Fruit fly (Drosophila melanogaster) whole organism, adult: ENCODE data around the gene vret.

Experiments
- CG12768 ChIP-seq: fragments of 200-800 bp; sonication (Bioruptor generic); optimal IDR thresholded peaks from 2 replicates; lab custom pipeline; 2017; ENCODE audit warnings: missing biosample characterization, missing genetic modification characterization, mild to moderate bottlenecking, moderate library complexity, missing genetic modification reagents
- CG33017 ChIP-seq: fragments of 200-800 bp; sonication (Bioruptor generic); optimal IDR thresholded peaks from 2 replicates; lab custom pipeline; 2018; ENCODE audit warnings: missing biosample characterization, mild to moderate bottlenecking, missing genetic modification characterization, moderate library complexity
- CG5204 ChIP-seq: fragments of 200-800 bp; sonication (Bioruptor generic); optimal IDR thresholded peaks from 2 replicates; lab custom pipeline; 2016; ENCODE audit warnings: missing biosample characterization, missing genetic modification characterization
- Clk ChIP-seq: fragments of 200-800 bp; sonication (Bioruptor generic); optimal IDR thresholded peaks from 2 replicates; lab custom pipeline; 2017; ENCODE audit warnings: missing biosample characterization, missing genetic modification characterization
- Mnt ChIP-seq: fragments of 200-800 bp; sonication (Bioruptor generic); optimal IDR thresholded peaks from 2 replicates; lab custom pipeline; 2016; ENCODE audit warnings: missing biosample characterization, mild to moderate bottlenecking, missing genetic modification characterization
- pad ChIP-seq: fragments of 200-800 bp; sonication (Bioruptor generic); optimal IDR thresholded peaks from 3 replicates; lab custom pipeline; 2017; ENCODE audit warnings: missing biosample characterization, missing genetic modification characterization, mild to moderate bottlenecking, moderate library complexity, missing genetic modification reagents
- toe ChIP-seq: fragments of 200-800 bp; sonication (Bioruptor generic); optimal IDR thresholded peaks from 2 replicates; lab custom pipeline; 2016; ENCODE audit warnings: missing biosample characterization, missing genetic modification characterization

DNA sequence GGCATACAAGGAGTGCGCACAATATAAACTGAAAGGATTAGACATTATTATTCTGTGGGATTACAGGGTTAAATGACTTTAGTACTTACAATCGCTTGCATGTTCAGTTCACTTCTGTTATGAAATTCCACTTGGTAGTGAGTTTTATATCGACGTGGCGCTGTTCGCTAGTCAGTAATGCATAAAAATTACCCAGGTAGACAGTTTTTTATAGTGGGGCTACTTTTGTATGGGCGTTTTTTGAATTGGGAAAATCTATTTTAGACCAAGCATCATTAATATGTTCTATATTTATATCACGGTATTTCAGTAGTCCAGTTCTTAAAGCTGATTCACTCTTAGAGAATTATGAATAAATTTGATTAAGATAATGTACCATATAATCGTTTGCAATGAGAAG is 26.3 kb upstream of the vret start, which contains the start of gene CG43095:
- TF ChIP-seq CG12768 (GFP tag; lab: Kevin White, UChicago) (no peak), pad (no peak), Mnt (no peak), toe (no peak), CG5204 (no peak), CG33017 (tag; lab: Kevin White, UChicago) (no peak), Clk (GFP tag; lab: Kevin White, UChicago) (no peak)
